Worm (Caenorhabditis elegans) whole organism, L4/young adult: Measurements from ENCODE around the gene C49F5.6.
"Not testable (repeated sequence)": the region's sequence is repeated elsewhere in the genome, so short reads cannot be mapped to it uniquely, and the experiment has no call there.

Experiments
- dao-5 ChIP-seq: sonication (generic microtip); optimal IDR thresholded peaks from 2 replicates; lab custom pipeline; 2016; ENCODE audit warnings: missing genotype, missing genetic modification characterization, moderate library complexity, missing compliant biosample characterization
- him-1 ChIP-seq: sonication (generic microtip); optimal IDR thresholded peaks from 2 replicates; lab custom pipeline; 2016; ENCODE audit warnings: missing genotype, missing genetic modification reagents, missing genetic modification characterization, missing compliant biosample characterization

DNA sequence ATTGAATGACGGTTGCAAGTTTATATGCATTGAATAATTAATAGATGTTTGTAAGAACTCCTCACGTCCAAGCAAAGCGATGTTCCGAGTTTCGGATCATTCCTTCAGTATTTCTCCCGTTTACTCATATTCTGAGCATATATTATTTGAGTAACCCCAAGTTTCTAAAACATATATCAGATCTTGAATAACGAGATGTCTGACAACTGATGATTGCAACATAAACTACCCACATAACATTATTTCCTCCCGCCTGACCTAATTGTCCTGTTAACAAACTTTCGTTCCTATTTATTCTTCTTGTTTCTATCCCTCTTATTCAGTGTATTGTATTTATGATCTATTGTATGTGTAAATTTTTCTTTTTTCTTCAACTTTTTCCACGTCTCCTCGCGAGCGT lies 27.0 kb upstream of the C49F5.6 start, which contains the start of gene C49F5.13:
- not testable (repeated sequence) for TF ChIP-seq him-1 (tag; lab: Kevin White, UChicago); dao-5
